Worm (Caenorhabditis elegans) whole organism, mixed stage, embryonic: ENCODE data around the gene tag-151.

Experiments used
- M03D4.4 ChIP-seq: sonication (generic microtip); optimal IDR thresholded peaks from 2 replicates; lab custom pipeline; 2017; ENCODE audit warnings: mild to moderate bottlenecking, missing genetic modification characterization, missing compliant biosample characterization
- bed-3 ChIP-seq: fragments of 200-800 bp; sonication (Bioruptor generic); optimal IDR thresholded peaks from 3 replicates; lab custom pipeline; 2018; ENCODE audit warnings: mild to moderate bottlenecking, missing genetic modification characterization, moderate library complexity, missing compliant biosample characterization
- blmp-1 ChIP-seq: fragments of 150-350 bp; optimal IDR thresholded peaks from 2 replicates; lab custom pipeline; 2014; ENCODE audit warnings: missing biosample characterization, missing genetic modification characterization
- ceh-39 ChIP-seq: fragments of 150-350 bp; optimal IDR thresholded peaks from 2 replicates; lab custom pipeline; 2014; ENCODE audit warnings: missing biosample characterization, missing genetic modification characterization
- ceh-43 ChIP-seq: fragments of 200-800 bp; sonication (Bioruptor generic); optimal IDR thresholded peaks from 2 replicates; lab custom pipeline; 2018; ENCODE audit warnings: mild to moderate bottlenecking, missing genetic modification characterization, moderate library complexity, missing compliant biosample characterization
- ceh-83 ChIP-seq: fragments of 200-800 bp; sonication (Bioruptor generic); optimal IDR thresholded peaks from 2 replicates; lab custom pipeline; 2018; ENCODE audit warnings: mild to moderate bottlenecking, missing genetic modification characterization, missing compliant biosample characterization
- ces-1 ChIP-seq: fragments of 150-350 bp; optimal IDR thresholded peaks from 2 replicates; lab custom pipeline; 2014; ENCODE audit warnings: missing biosample characterization, missing genetic modification reagents, missing genetic modification characterization
- drap-1 ChIP-seq: fragments of 200-800 bp; sonication (Bioruptor generic); optimal IDR thresholded peaks from 3 replicates; lab custom pipeline; 2018; ENCODE audit warnings: mild to moderate bottlenecking, missing genetic modification characterization, missing compliant biosample characterization
- elt-3 ChIP-seq: fragments of 150-350 bp; optimal IDR thresholded peaks from 2 replicates; lab custom pipeline; 2014; ENCODE audit warnings: missing biosample characterization, missing genetic modification characterization
- flh-1 ChIP-seq: fragments of 200-800 bp; sonication (Bioruptor generic); optimal IDR thresholded peaks from 2 replicates; lab custom pipeline; 2018; ENCODE audit warnings: mild to moderate bottlenecking, missing genetic modification characterization, moderate library complexity, missing compliant biosample characterization
- ham-2 ChIP-seq: fragments of 200-800 bp; sonication (Bioruptor generic); optimal IDR thresholded peaks from 2 replicates; lab custom pipeline; 2018; ENCODE audit warnings: mild to moderate bottlenecking, missing genetic modification characterization, missing compliant biosample characterization
- hlh-1 ChIP-seq: fragments of 150-350 bp; optimal IDR thresholded peaks from 2 replicates; lab custom pipeline; 2014; ENCODE audit warnings: missing biosample characterization, missing genetic modification reagents, missing genetic modification characterization
- lin-13 ChIP-seq: fragments of 150-350 bp; optimal IDR thresholded peaks from 2 replicates; lab custom pipeline; 2014; ENCODE audit warnings: missing biosample characterization, missing genetic modification characterization
- lin-32 ChIP-seq: fragments of 200-800 bp; sonication (Bioruptor generic); optimal IDR thresholded peaks from 2 replicates; lab custom pipeline; 2018; ENCODE audit warnings: mild to moderate bottlenecking, missing genetic modification characterization, missing compliant biosample characterization
- lsy-2 ChIP-seq: fragments of 150-350 bp; optimal IDR thresholded peaks from 2 replicates; lab custom pipeline; 2014; ENCODE audit warnings: missing biosample characterization, missing genetic modification characterization
- mab-5 ChIP-seq: fragments of 150-350 bp; optimal IDR thresholded peaks from 2 replicates; lab custom pipeline; 2014; ENCODE audit warnings: missing biosample characterization, missing genetic modification characterization
- mep-1 ChIP-seq: fragments of 150-350 bp; optimal IDR thresholded peaks from 2 replicates; lab custom pipeline; 2017; ENCODE audit warnings: missing biosample characterization, missing genetic modification reagents, missing genetic modification characterization, inconsistent platforms
- mls-2 ChIP-seq: sonication (generic microtip); optimal IDR thresholded peaks from 2 replicates; lab custom pipeline; 2016; ENCODE audit warnings: mild to moderate bottlenecking, missing genetic modification characterization, moderate library complexity, missing compliant biosample characterization
- nhr-12 ChIP-seq: fragments of 150-350 bp; optimal IDR thresholded peaks from 2 replicates; lab custom pipeline; 2014; ENCODE audit warnings: missing biosample characterization, missing genetic modification characterization
- nhr-2 ChIP-seq: fragments of 150-350 bp; optimal IDR thresholded peaks from 2 replicates; lab custom pipeline; 2014; ENCODE audit warnings: missing biosample characterization, missing genetic modification characterization
- nhr-237 ChIP-seq: fragments of 150-350 bp; optimal IDR thresholded peaks from 2 replicates; lab custom pipeline; 2014; ENCODE audit warnings: missing biosample characterization, missing genetic modification characterization
- nhr-76 ChIP-seq: sonication (generic microtip); optimal IDR thresholded peaks from 2 replicates; lab custom pipeline; 2017; ENCODE audit warnings: missing biosample characterization, missing genetic modification characterization
- pha-4 ChIP-seq: fragments of 150-350 bp; optimal IDR thresholded peaks from 2 replicates; lab custom pipeline; 2018; ENCODE audit warnings: missing biosample characterization, missing genetic modification reagents, missing genetic modification characterization
- sem-2 ChIP-seq: fragments of 200-800 bp; sonication (Bioruptor generic); optimal IDR thresholded peaks from 2 replicates; lab custom pipeline; 2018; ENCODE audit warnings: mild to moderate bottlenecking, missing genetic modification characterization, missing compliant biosample characterization
- snpc-4 ChIP-seq: fragments of 150-350 bp; optimal IDR thresholded peaks from 2 replicates; lab custom pipeline; 2014; ENCODE audit warnings: missing biosample characterization, missing genetic modification characterization
- sptf-1 ChIP-seq: sonication (generic microtip); optimal IDR thresholded peaks from 2 replicates; lab custom pipeline; 2017; ENCODE audit warnings: mild to moderate bottlenecking, missing genetic modification characterization, moderate library complexity, missing compliant biosample characterization
- tbx-8 ChIP-seq: fragments of 200-800 bp; sonication (Bioruptor generic); optimal IDR thresholded peaks from 2 replicates; lab custom pipeline; 2018; ENCODE audit warnings: mild to moderate bottlenecking, missing genetic modification characterization, moderate library complexity, missing compliant biosample characterization
- unc-120 ChIP-seq: sonication (generic microtip); optimal IDR thresholded peaks from 2 replicates; lab custom pipeline; 2017; ENCODE audit warnings: missing genetic modification characterization, missing compliant biosample characterization; ENCODE audit not compliant: poor library complexity, severe bottlenecking
- unc-39 ChIP-seq: fragments of 150-350 bp; optimal IDR thresholded peaks from 2 replicates; lab custom pipeline; 2014; ENCODE audit warnings: missing biosample characterization, missing genetic modification characterization
- unc-62 ChIP-seq: fragments of 150-350 bp; optimal IDR thresholded peaks from 2 replicates; lab custom pipeline; 2014; ENCODE audit warnings: missing biosample characterization, missing genetic modification reagents, missing genetic modification characterization
- zip-8 ChIP-seq: fragments of 150-350 bp; optimal IDR thresholded peaks from 2 replicates; lab custom pipeline; 2014; ENCODE audit warnings: missing biosample characterization, missing genetic modification characterization
- ztf-11 ChIP-seq: fragments of 150-350 bp; optimal IDR thresholded peaks from 2 replicates; lab custom pipeline; 2014; ENCODE audit warnings: missing biosample characterization, missing genetic modification characterization

Gene tag-151

DNA sequence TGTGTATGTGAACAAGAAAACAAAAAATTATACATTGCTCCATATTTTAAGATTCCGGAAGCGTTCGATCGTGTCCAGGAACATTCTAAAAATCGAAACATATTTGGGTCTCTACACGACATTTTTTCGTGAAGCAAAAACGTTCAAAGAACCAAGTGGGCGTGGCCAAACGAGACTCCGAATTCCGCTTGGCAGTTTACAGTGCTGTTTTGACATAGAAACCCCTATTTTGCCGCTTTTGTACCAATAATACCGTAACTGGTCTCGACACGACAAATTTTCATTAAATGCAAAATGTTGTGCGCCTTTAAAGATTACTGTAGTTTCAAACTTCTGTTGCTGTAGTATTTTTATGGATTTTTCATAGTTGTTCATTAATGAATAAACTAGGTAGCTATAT is 45.6 kb downstream of the tag-151 start:
- TF ChIP-seq sem-2 (GFP tag; lab: Kevin White, UChicago) (no peak), mls-2 (tag; lab: Kevin White, UChicago) (no peak), mab-5 (no peak), nhr-237 (tag; lab: Kevin White, UChicago) (no peak), nhr-76 (tag; lab: Kevin White, UChicago) (no peak), ztf-11 (no peak)

DNA sequence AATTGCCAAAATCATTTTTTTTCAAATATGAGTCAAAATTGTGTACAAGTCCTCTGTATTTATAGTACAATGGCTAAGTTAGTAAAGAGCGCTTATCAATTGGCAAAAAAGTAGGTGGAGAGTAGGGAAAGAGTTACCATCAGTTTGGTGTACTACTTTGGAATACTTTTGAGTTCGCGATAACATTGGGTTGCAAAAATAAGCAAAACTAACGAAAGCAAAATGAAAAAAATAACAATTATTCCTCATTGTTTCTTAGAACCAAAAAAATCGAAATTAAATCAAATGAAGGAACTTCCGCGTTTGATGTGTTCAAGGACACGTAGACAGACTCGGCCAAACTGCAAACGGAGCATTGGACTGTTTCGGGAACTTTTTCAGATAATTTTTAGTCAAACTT is 46.7 kb downstream of the tag-151 start, which contains the start of gene C27D9.2:
Gene C27D9.2, minus strand, starts transcription at position 101 of the 400 bp plus-strand sequence.
- TF ChIP-seq flh-1 (GFP tag; lab: Kevin White, UChicago) (no peak), elt-3 (tag; lab: Kevin White, UChicago) (no peak), ces-1 (GFP tag; lab: Kevin White, UChicago) (no peak), sptf-1 (tag; lab: Kevin White, UChicago) (no peak), nhr-12 (no peak), sem-2 (GFP tag; lab: Kevin White, UChicago) (no peak), pha-4 (no peak), hlh-1 (no peak), mls-2 (tag; lab: Kevin White, UChicago) (no peak), ztf-11 (no peak), ceh-39 (tag; lab: Kevin White, UChicago) (no peak), zip-8 (tag; lab: Kevin White, UChicago) (no peak), lin-32 (GFP tag; lab: Kevin White, UChicago) (no peak), lsy-2 (tag; lab: Kevin White, UChicago) (no peak), unc-62 (GFP tag; lab: Kevin White, UChicago) (no peak), nhr-237 (tag; lab: Kevin White, UChicago) (no peak)

ce11 chrII:4758462-4758861 is 48.4 kb downstream of the tag-151 start, which contains the start of gene F26G1.3:
F26G1.3 (plus strand) TSS chrII:4758762.
- TF ChIP-seq flh-1 (GFP tag; lab: Kevin White, UChicago) (no peak), lin-32 (GFP tag; lab: Kevin White, UChicago) (no peak), nhr-12 (no peak)

DNA sequence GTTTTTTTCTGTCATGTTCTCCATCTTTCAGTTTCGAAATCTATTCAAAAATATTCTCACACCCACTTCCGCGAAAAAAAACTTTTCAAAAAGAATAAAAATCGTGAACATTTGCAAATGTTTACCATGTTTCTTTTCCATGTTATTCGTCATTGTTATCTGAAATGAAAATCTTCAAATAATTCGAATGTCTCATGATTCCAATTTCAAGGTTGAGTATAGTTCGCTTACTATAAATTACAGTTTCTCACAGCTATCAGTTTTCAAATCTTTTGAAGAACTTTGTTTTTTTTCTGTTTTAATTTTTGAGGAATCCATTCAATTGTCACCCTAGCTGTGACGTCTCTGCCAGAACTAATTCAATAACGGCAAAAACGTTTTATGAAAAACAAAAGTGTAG is 49.8 kb downstream of the tag-151 start:
- TF ChIP-seq bed-3 (GFP tag; lab: Kevin White, UChicago), result no peak
- TF ChIP-seq ceh-43, result no peak
- no peak for TF ChIP-seq nhr-237 (tag; lab: Kevin White, UChicago)
- no peak for TF ChIP-seq lsy-2 (tag; lab: Kevin White, UChicago)
- TF ChIP-seq ceh-83 (GFP tag; lab: Kevin White, UChicago), result no peak
- no peak for TF ChIP-seq flh-1 (GFP tag; lab: Kevin White, UChicago)
- TF ChIP-seq M03D4.4 (tag; lab: Kevin White, UChicago), result no peak
- TF ChIP-seq sem-2 (GFP tag; lab: Kevin White, UChicago), result no peak
- TF ChIP-seq elt-3 (tag; lab: Kevin White, UChicago), result no peak
- no peak for TF ChIP-seq hlh-1
- TF ChIP-seq blmp-1, result no peak
- no peak for TF ChIP-seq snpc-4
- TF ChIP-seq nhr-76 (tag; lab: Kevin White, UChicago), result no peak
- no peak for TF ChIP-seq drap-1 (GFP tag; lab: Kevin White, UChicago)
- TF ChIP-seq unc-39 (tag; lab: Kevin White, UChicago), result no peak
- no peak for TF ChIP-seq mep-1 (tag; lab: Kevin White, UChicago)
- TF ChIP-seq lin-13 (tag; lab: Kevin White, UChicago), result no peak
- no peak for TF ChIP-seq pha-4

ce11 chrII:4761020-4761419 is 50.9 kb downstream of the tag-151 start:
- TF ChIP-seq nhr-12 (no peak), ceh-39 (tag; lab: Kevin White, UChicago) (no peak), mab-5 (no peak), nhr-76 (tag; lab: Kevin White, UChicago) (no peak), nhr-2 (no peak)

ce11 chrII:4762574-4763285 is 52.7 kb downstream of the tag-151 start, which contains the start of gene F26G1.2:
F26G1.2 (plus strand) TSS chrII:4763081.
- no peak for TF ChIP-seq tbx-8 (GFP tag; lab: Kevin White, UChicago)
- TF ChIP-seq ham-2 (GFP tag; lab: Kevin White, UChicago), result no peak
- TF ChIP-seq pha-4, result no peak
- no peak for TF ChIP-seq unc-120
- no peak for TF ChIP-seq unc-62 (GFP tag; lab: Kevin White, UChicago)
- TF ChIP-seq mls-2 (tag; lab: Kevin White, UChicago), result no peak
- TF ChIP-seq M03D4.4 (tag; lab: Kevin White, UChicago), result no peak
- no peak for TF ChIP-seq sem-2 (GFP tag; lab: Kevin White, UChicago)
- TF ChIP-seq, all 35 proteins: peak for 0
